Worm (Caenorhabditis elegans) whole organism, early embryonic: ENCODE measurements around the gene pxf-1.

Experiments
- B0310.2 ChIP-seq: sonication (generic microtip); optimal IDR thresholded peaks from 2 replicates; lab custom pipeline; 2016; ENCODE audit warnings: mild to moderate bottlenecking, missing genetic modification characterization, missing compliant biosample characterization
- ama-1 ChIP-seq: fragments of 150-350 bp; optimal IDR thresholded peaks from 2 replicates; lab custom pipeline; 2014
- ceh-36 ChIP-seq: sonication (generic microtip); optimal IDR thresholded peaks from 2 replicates; lab custom pipeline; 2016; ENCODE audit warnings: missing genetic modification characterization, inconsistent platforms, missing compliant biosample characterization
- sea-1 ChIP-seq: fragments of 200-800 bp; sonication (Bioruptor generic); conservative IDR thresholded peaks from 2 replicates; pipeline ENCODE4 v1.3.6; 2022; ENCODE audit warnings: missing genetic modification characterization, missing compliant biosample characterization
- tbx-37 ChIP-seq: fragments of 200-800 bp; sonication (Bioruptor generic); conservative IDR thresholded peaks from 2 replicates; pipeline ENCODE4 v1.3.6; 2022; ENCODE audit warnings: missing genetic modification reagents, missing genetic modification characterization, missing compliant biosample characterization

DNA sequence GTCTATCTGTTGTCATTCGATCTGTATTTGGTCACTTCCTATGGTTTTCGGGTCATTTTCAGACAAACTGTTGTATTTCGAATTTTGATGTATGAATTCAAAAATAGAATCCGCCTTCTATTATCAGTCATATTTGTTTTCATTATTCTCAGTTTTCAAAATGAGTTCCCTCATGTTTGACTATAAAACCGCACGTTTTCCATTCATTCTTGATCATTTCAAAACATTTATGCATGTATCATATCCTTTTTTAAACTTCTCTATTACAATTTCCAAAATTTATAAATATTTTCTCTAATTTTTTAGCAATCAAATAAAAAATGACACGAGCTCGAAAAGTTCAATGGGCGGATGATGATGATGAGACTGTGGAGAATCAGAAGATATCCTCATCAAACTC, 36.3 kb downstream of the pxf-1 start, which contains the start of gene K08F4.12:
- TF ChIP-seq ceh-36 (tag; lab: Kevin White, UChicago) (no peak), ama-1 (lab: Kevin White, UChicago) (no peak), B0310.2 (tag; lab: Kevin White, UChicago) (no peak), sea-1 (GFP tag; lab: Robert Waterston, UW) (no peak), tbx-37 (GFP tag; lab: Robert Waterston, UW) (no peak)
